Fruit fly (Drosophila melanogaster) whole organism, embryonic: ENCODE measurements around the gene CG12010.

ENCODE experiments used
- ATbp ChIP-seq: fragments of 200-800 bp; sonication (Bioruptor generic); optimal IDR thresholded peaks from 2 replicates; lab custom pipeline; 2017; ENCODE audit warnings: missing biosample characterization, mild to moderate bottlenecking, missing genetic modification characterization, missing genetic modification reagents
- Antp ChIP-seq: fragments of 200-800 bp; sonication (Bioruptor generic); optimal IDR thresholded peaks from 3 replicates; lab custom pipeline; 2016; ENCODE audit warnings: missing biosample characterization, missing genetic modification characterization
- Bgb ChIP-seq: fragments of 200-800 bp; sonication (Bioruptor generic); IDR thresholded peaks from 2 replicates; pipeline ENCODE4 v1.3.6; 2022; ENCODE audit warnings: missing biosample characterization, missing genetic modification characterization; ENCODE audit not compliant: partially characterized antibody
- CG11696 ChIP-seq: fragments of 200-800 bp; sonication (Bioruptor generic); IDR thresholded peaks from 2 replicates; pipeline ENCODE4 v1.3.6; 2022; ENCODE audit warnings: missing biosample characterization, missing genetic modification characterization
- CG13424 ChIP-seq: fragments of 200-800 bp; sonication (Bioruptor generic); optimal IDR thresholded peaks from 2 replicates; lab custom pipeline; 2019; ENCODE audit warnings: missing biosample characterization, mild to moderate bottlenecking, missing genetic modification characterization, moderate library complexity
- CG13894 ChIP-seq: fragments of 200-800 bp; sonication (Bioruptor generic); optimal IDR thresholded peaks from 3 replicates; lab custom pipeline; 2018; ENCODE audit warnings: missing biosample characterization, mild to moderate bottlenecking, missing genetic modification characterization, moderate library complexity
- CG14014 ChIP-seq: fragments of 200-800 bp; sonication (Bioruptor generic); IDR thresholded peaks from 2 replicates; pipeline ENCODE4 v1.3.6; 2022; ENCODE audit warnings: missing biosample characterization, missing genetic modification characterization
- CG14667 ChIP-seq: fragments of 200-800 bp; sonication (Bioruptor generic); IDR thresholded peaks from 2 replicates; pipeline ENCODE4 v1.3.6; 2022; ENCODE audit warnings: missing biosample characterization, missing genetic modification characterization
- CG15696 ChIP-seq: fragments of 200-800 bp; sonication (Bioruptor generic); optimal IDR thresholded peaks from 2 replicates; lab custom pipeline; 2019; ENCODE audit warnings: missing biosample characterization, mild to moderate bottlenecking, missing genetic modification characterization, moderate library complexity
- CG2116 ChIP-seq: fragments of 200-800 bp; sonication (Bioruptor generic); optimal IDR thresholded peaks from 3 replicates; lab custom pipeline; 2018; ENCODE audit warnings: missing biosample characterization, mild to moderate bottlenecking, missing genetic modification characterization
- CG2120 ChIP-seq: fragments of 200-800 bp; sonication (Bioruptor generic); optimal IDR thresholded peaks from 3 replicates; lab custom pipeline; 2016; ENCODE audit warnings: missing biosample characterization, missing genetic modification characterization
- CG43689 ChIP-seq: fragments of 200-800 bp; sonication (Bioruptor generic); IDR thresholded peaks from 2 replicates; pipeline ENCODE4 v1.3.6; 2022; ENCODE audit warnings: missing biosample characterization, missing genetic modification characterization
- CG4404 ChIP-seq: fragments of 200-800 bp; sonication (Bioruptor generic); IDR thresholded peaks from 2 replicates; pipeline ENCODE4 v1.3.6; 2022; ENCODE audit warnings: missing biosample characterization, missing genetic modification characterization
- CG4617 ChIP-seq: fragments of 200-800 bp; sonication (Bioruptor generic); optimal IDR thresholded peaks from 3 replicates; lab custom pipeline; 2016; ENCODE audit warnings: missing biosample characterization, missing genetic modification characterization, borderline replicate concordance
- CG6813 ChIP-seq: fragments of 200-800 bp; sonication (Bioruptor generic); optimal IDR thresholded peaks from 2 replicates; lab custom pipeline; 2017; ENCODE audit warnings: missing biosample characterization, missing genetic modification characterization, mild to moderate bottlenecking, moderate library complexity, missing genetic modification reagents
- CG7839 ChIP-seq: fragments of 200-800 bp; sonication (Bioruptor generic); optimal IDR thresholded peaks from 3 replicates; lab custom pipeline; 2018; ENCODE audit warnings: missing biosample characterization, mild to moderate bottlenecking, missing genetic modification characterization, moderate library complexity
- CG8290 ChIP-seq, 3 experiments: fragments of 200-800 bp; sonication (Bioruptor generic); optimal IDR thresholded peaks; 2 replicates each; lab custom pipeline; 2016 to 2019; ENCODE audit warnings: missing biosample characterization in 3 of 3, missing genetic modification characterization in 3 of 3, mild to moderate bottlenecking in 2 of 3, moderate library complexity in 1 of 3
- CG8944 ChIP-seq: fragments of 200-800 bp; sonication (Bioruptor generic); optimal IDR thresholded peaks from 3 replicates; lab custom pipeline; 2016; ENCODE audit warnings: missing biosample characterization, missing genetic modification characterization
- CkIIα-i1 ChIP-seq: fragments of 200-800 bp; sonication (Bioruptor generic); IDR thresholded peaks from 2 replicates; pipeline ENCODE4 v1.3.6; 2022; ENCODE audit warnings: missing biosample characterization, missing genetic modification characterization
- Drgx ChIP-seq: fragments of 200-800 bp; sonication (Bioruptor generic); IDR thresholded peaks from 2 replicates; pipeline ENCODE4 v1.3.6; 2022; ENCODE audit warnings: missing biosample characterization, missing genetic modification characterization
- Ets97D ChIP-seq: fragments of 200-800 bp; sonication (Bioruptor generic); optimal IDR thresholded peaks from 3 replicates; lab custom pipeline; 2016; ENCODE audit warnings: missing biosample characterization, missing genetic modification characterization
- HLH3B ChIP-seq: fragments of 200-800 bp; sonication (Bioruptor generic); IDR thresholded peaks from 2 replicates; pipeline ENCODE4 v1.3.6; 2022; ENCODE audit warnings: missing biosample characterization, missing genetic modification characterization
- Hmr ChIP-seq: fragments of 200-800 bp; sonication (Bioruptor generic); optimal IDR thresholded peaks from 3 replicates; lab custom pipeline; 2017; ENCODE audit warnings: mild to moderate bottlenecking, missing biosample characterization, missing genetic modification reagents, missing genetic modification characterization
- Hmx ChIP-seq: fragments of 200-800 bp; sonication (Bioruptor generic); optimal IDR thresholded peaks from 2 replicates; lab custom pipeline; 2016; ENCODE audit warnings: missing biosample characterization, missing genetic modification characterization
- Lhr ChIP-seq: fragments of 200-800 bp; sonication (Bioruptor generic); optimal IDR thresholded peaks from 3 replicates; lab custom pipeline; 2017; ENCODE audit warnings: mild to moderate bottlenecking, missing biosample characterization, missing genetic modification reagents, missing genetic modification characterization
- Max ChIP-seq: fragments of 200-800 bp; sonication (Bioruptor generic); optimal IDR thresholded peaks from 2 replicates; lab custom pipeline; 2016; ENCODE audit warnings: missing biosample characterization, mild to moderate bottlenecking, missing genetic modification characterization
- Myb ChIP-seq: fragments of 200-800 bp; sonication (Bioruptor generic); optimal IDR thresholded peaks from 2 replicates; lab custom pipeline; 2016; ENCODE audit warnings: missing biosample characterization, missing genetic modification characterization
- Nf-YA ChIP-seq: fragments of 200-800 bp; sonication (Bioruptor generic); IDR thresholded peaks from 2 replicates; pipeline ENCODE4 v1.3.6; 2022; ENCODE audit warnings: missing biosample characterization, missing genetic modification characterization
- Nf-YB ChIP-seq: fragments of 200-800 bp; sonication (Bioruptor generic); optimal IDR thresholded peaks from 3 replicates; lab custom pipeline; 2019; ENCODE audit warnings: missing biosample characterization, mild to moderate bottlenecking, missing genetic modification characterization, moderate library complexity
- Sry-δ ChIP-seq: fragments of 200-800 bp; sonication (Bioruptor generic); optimal IDR thresholded peaks from 2 replicates; lab custom pipeline; 2016; ENCODE audit warnings: missing biosample characterization, missing genetic modification characterization
- bigmax ChIP-seq: fragments of 200-800 bp; sonication (Bioruptor generic); optimal IDR thresholded peaks from 2 replicates; lab custom pipeline; 2018; ENCODE audit warnings: missing biosample characterization, mild to moderate bottlenecking, missing genetic modification characterization
- crol ChIP-seq: fragments of 200-800 bp; sonication (Bioruptor generic); IDR thresholded peaks from 2 replicates; pipeline ENCODE4 v1.3.6; 2022; ENCODE audit warnings: missing biosample characterization, missing genetic modification characterization
- crp ChIP-seq, 2 experiments: fragments of 200-800 bp; sonication (Bioruptor generic); optimal IDR thresholded peaks; 2 replicates in 1 of 2; 3 replicates in 1 of 2; lab custom pipeline; 2017; ENCODE audit warnings: missing biosample characterization in 2 of 2, missing genetic modification characterization in 2 of 2, mild to moderate bottlenecking in 1 of 2, moderate library complexity in 1 of 2
- gcm ChIP-seq: fragments of 200-800 bp; sonication (Bioruptor generic); optimal IDR thresholded peaks from 2 replicates; lab custom pipeline; 2019; ENCODE audit warnings: missing biosample characterization, mild to moderate bottlenecking, missing genetic modification characterization, moderate library complexity
- gcm2 ChIP-seq: fragments of 200-800 bp; sonication (Bioruptor generic); optimal IDR thresholded peaks from 2 replicates; lab custom pipeline; 2016; ENCODE audit warnings: missing biosample characterization, missing genetic modification characterization
- gem ChIP-seq: fragments of 200-800 bp; sonication (Bioruptor generic); optimal IDR thresholded peaks from 2 replicates; lab custom pipeline; 2019; ENCODE audit warnings: missing biosample characterization, mild to moderate bottlenecking, missing genetic modification characterization, moderate library complexity
- grau ChIP-seq: fragments of 200-800 bp; optimal IDR thresholded peaks from 3 replicates; lab custom pipeline; 2019; ENCODE audit warnings: missing biosample characterization, mild to moderate bottlenecking, missing genetic modification characterization, moderate library complexity
- h ChIP-seq: fragments of >200 bp; optimal IDR thresholded peaks from 2 replicates; lab custom pipeline; 2017
- her ChIP-seq: fragments of 200-800 bp; sonication (Bioruptor generic); optimal IDR thresholded peaks from 2 replicates; lab custom pipeline; 2016; ENCODE audit warnings: missing biosample characterization, missing genetic modification characterization
- lbe ChIP-seq: fragments of 200-800 bp; sonication (Bioruptor generic); optimal IDR thresholded peaks from 2 replicates; lab custom pipeline; 2016; ENCODE audit warnings: missing biosample characterization, mild to moderate bottlenecking, missing genetic modification characterization
- pb ChIP-seq: fragments of 200-800 bp; sonication (Bioruptor generic); optimal IDR thresholded peaks from 3 replicates; lab custom pipeline; 2016; ENCODE audit warnings: missing biosample characterization, missing genetic modification characterization
- pum ChIP-seq: fragments of 200-800 bp; sonication (Bioruptor generic); optimal IDR thresholded peaks from 2 replicates; lab custom pipeline; 2016; ENCODE audit warnings: missing biosample characterization, missing genetic modification characterization
- repo ChIP-seq: fragments of 200-800 bp; sonication (Bioruptor generic); optimal IDR thresholded peaks from 2 replicates; lab custom pipeline; 2016; ENCODE audit warnings: missing biosample characterization, missing genetic modification characterization
- salm ChIP-seq: fragments of 200-800 bp; sonication (Bioruptor generic); optimal IDR thresholded peaks from 2 replicates; lab custom pipeline; 2018; ENCODE audit warnings: missing biosample characterization, mild to moderate bottlenecking, missing genetic modification characterization
- sna ChIP-seq: fragments of 200-800 bp; sonication (Bioruptor generic); IDR thresholded peaks from 2 replicates; pipeline ENCODE4 v1.3.6; 2022; ENCODE audit warnings: missing biosample characterization, missing genetic modification characterization; ENCODE audit not compliant: partially characterized antibody
- sqz ChIP-seq: fragments of 200-800 bp; sonication (Bioruptor generic); optimal IDR thresholded peaks from 3 replicates; lab custom pipeline; 2018; ENCODE audit warnings: missing biosample characterization, mild to moderate bottlenecking, missing genetic modification characterization
- tap ChIP-seq: fragments of 200-800 bp; optimal IDR thresholded peaks from 3 replicates; lab custom pipeline; 2019; ENCODE audit warnings: missing biosample characterization, mild to moderate bottlenecking, missing genetic modification characterization, moderate library complexity
- trem ChIP-seq: fragments of 200-800 bp; optimal IDR thresholded peaks from 3 replicates; lab custom pipeline; 2019; ENCODE audit warnings: missing biosample characterization, mild to moderate bottlenecking, missing genetic modification characterization, moderate library complexity
- vnd ChIP-seq: fragments of 200-800 bp; sonication (Bioruptor generic); IDR thresholded peaks from 3 replicates; pipeline ENCODE4 v1.3.6; 2022; ENCODE audit warnings: missing biosample characterization, missing genetic modification characterization; ENCODE audit not compliant: partially characterized antibody

Gene CG12010

dm6 chr3L:3384596-3385436 lies 10.7 kb downstream of the CG12010 start (continued):
- peak; percentile 0 for TF ChIP-seq CG15696 (tag; lab: Kevin White, UChicago)
- peak; percentile 64 for TF ChIP-seq gem (tag; lab: Kevin White, UChicago)
- peak; percentile 34 for TF ChIP-seq Nf-YB (GFP tag; lab: Kevin White, UChicago)
- no peak for TF ChIP-seq Sry-δ (GFP tag; lab: Kevin White, UChicago)
- TF ChIP-seq sqz (GFP tag; lab: Kevin White, UChicago) = peak; percentile 38
- TF ChIP-seq CG7839 = peak; percentile 61
- TF ChIP-seq CkIIα-i1 = no peak
- no peak for TF ChIP-seq CG6813 (GFP tag; lab: Kevin White, UChicago)
- TF ChIP-seq CG13894 (tag; lab: Kevin White, UChicago) = no peak
- no peak for TF ChIP-seq salm
- TF ChIP-seq CG4404 (GFP tag; lab: Robert Waterston, UW) = no peak
- TF ChIP-seq CG2116 (GFP tag; lab: Kevin White, UChicago) = peak; percentile 18
- TF ChIP-seq lbe (GFP tag; lab: Kevin White, UChicago) = no peak
- no peak for TF ChIP-seq Max (GFP tag; lab: Kevin White, UChicago)
- TF ChIP-seq gcm2 (GFP tag; lab: Kevin White, UChicago) = no peak
- TF ChIP-seq tap (tag; lab: Kevin White, UChicago) = no peak
- TF ChIP-seq her (GFP tag; lab: Kevin White, UChicago) = no peak
- no peak for TF ChIP-seq pb (GFP tag; lab: Kevin White, UChicago)
- no peak for TF ChIP-seq Bgb (GFP tag; lab: Robert Waterston, UW)
- 0 out of 2 replicates have a peak, but pooled peaks have one; percentile 26 for TF ChIP-seq crol (GFP tag; lab: Robert Waterston, UW)
- TF ChIP-seq CG4617 = no peak
- TF ChIP-seq Drgx (GFP tag; lab: Robert Waterston, UW) = peak; percentile 44; the same call in 1 of the 2 replicates
- no peak for TF ChIP-seq repo (GFP tag; lab: Kevin White, UChicago)
- TF ChIP-seq h (lab: Kevin White, UChicago) = no peak
- no peak for TF ChIP-seq Antp (GFP tag; lab: Kevin White, UChicago)
- no peak for TF ChIP-seq Ets97D (GFP tag; lab: Kevin White, UChicago)
- TF ChIP-seq Myb (GFP tag; lab: Kevin White, UChicago) = no peak
- no peak for TF ChIP-seq sna
- no peak for TF ChIP-seq bigmax (GFP tag; lab: Kevin White, UChicago)
- no peak for TF ChIP-seq CG8290 (GFP tag; optimal IDR thresholded peaks at IDR 0.05; lab: Kevin White, UChicago)
- TF ChIP-seq CG8290 (tag; optimal IDR thresholded peaks at IDR 0.05; lab: Kevin White, UChicago) = no peak
- peak; percentile 18; the same call in 1 of the 2 replicates for TF ChIP-seq HLH3B (GFP tag; lab: Robert Waterston, UW)
- TF ChIP-seq Hmr = no peak
- no peak for TF ChIP-seq Nf-YA (GFP tag; lab: Robert Waterston, UW)
- TF ChIP-seq pum (GFP tag; lab: Kevin White, UChicago) = no peak
- TF ChIP-seq trem (tag; lab: Kevin White, UChicago) = peak; percentile 6
- peak; percentile 44 for TF ChIP-seq CG13424 (tag; lab: Kevin White, UChicago)
- no peak for TF ChIP-seq CG8944
- TF ChIP-seq vnd (GFP tag; lab: Robert Waterston, UW) = no peak
- no peak for TF ChIP-seq Hmx (GFP tag; lab: Kevin White, UChicago)
- TF ChIP-seq grau = peak; percentile 45
- no peak for TF ChIP-seq ATbp (GFP tag; lab: Kevin White, UChicago)
- TF ChIP-seq gcm = no peak
- 0 out of 2 replicates have a peak, but pooled peaks have one; percentile 34 for TF ChIP-seq CG14014 (GFP tag; lab: Robert Waterston, UW)
- no peak for TF ChIP-seq crp (GFP tag; optimal IDR thresholded peaks at IDR 0.05; lab: Kevin White, UChicago)
- peak; percentile 16; the same call in 1 of the 2 replicates for TF ChIP-seq CG14667 (GFP tag; lab: Robert Waterston, UW)
- peak; percentile 38 for TF ChIP-seq CG2120
- TF ChIP-seq Lhr (GFP tag; lab: Kevin White, UChicago) = no peak
- no peak for TF ChIP-seq CG43689 (GFP tag; lab: Robert Waterston, UW)
- no peak for TF ChIP-seq CG11696 (GFP tag; lab: Robert Waterston, UW)
